Fruit fly (Drosophila melanogaster): ENCODE measurements around the gene Pdxk.

DNA sequence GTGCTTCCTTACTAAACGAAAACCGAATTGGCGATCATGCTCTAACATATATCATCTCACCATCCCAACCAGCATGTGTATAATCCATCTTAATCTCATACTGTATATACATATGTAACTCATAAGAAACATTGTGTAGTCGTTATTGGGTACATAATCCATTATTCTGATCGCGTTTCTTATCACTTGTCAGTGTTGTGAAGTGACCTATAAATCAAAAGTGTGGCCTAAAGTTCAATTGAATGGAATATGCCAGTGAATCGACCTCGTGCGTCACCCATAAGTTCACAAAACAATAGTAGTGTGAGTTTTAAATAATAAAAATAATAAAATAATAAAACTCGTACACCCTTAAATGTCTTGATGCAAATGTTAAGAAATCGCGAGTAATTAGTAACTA, 15.0 kb upstream of the Pdxk start:
- TF ChIP-seq CTCF (optimal IDR thresholded peaks at IDR 0.05) = no peak
- no peak for TF ChIP-seq CG8478 (optimal IDR thresholded peaks at IDR 0.05)
